Worm (Caenorhabditis elegans): Measurements from ENCODE around the gene F39B3.7.

The F39B3.7 gene

ce11 chrX:17567378-17567777 is at the start of gene F39B3.7:
TSS of gene F39B3.7 (minus strand) at chrX:17567478.
- TF ChIP-seq dpl-1 (GFP tag; optimal IDR thresholded peaks at IDR 0.05), result no peak
- no peak for TF ChIP-seq skn-1 (tag; optimal IDR thresholded peaks at IDR 0.05)
- TF ChIP-seq ceh-44 (GFP tag; IDR thresholded peaks at IDR 0.05), result no peak
- no peak for TF ChIP-seq nhr-102 (tag; optimal IDR thresholded peaks at IDR 0.05)
- TF ChIP-seq lin-13 (GFP tag; optimal IDR thresholded peaks at IDR 0.05), result no peak
- TF ChIP-seq mxl-2 (GFP tag; conservative IDR thresholded peaks at IDR 0.05), result no peak
- TF ChIP-seq lin-38 (GFP tag; IDR thresholded peaks at IDR 0.05), result no peak
- no peak for TF ChIP-seq set-16 (GFP tag; IDR thresholded peaks at IDR 0.05)
- TF ChIP-seq lsy-2 (tag; optimal IDR thresholded peaks at IDR 0.05), result no peak
- TF ChIP-seq egl-27 (tag; optimal IDR thresholded peaks at IDR 0.05), result no peak
- TF ChIP-seq gei-8 (GFP tag; optimal IDR thresholded peaks at IDR 0.05), result no peak
- TF ChIP-seq pha-4 (GFP tag; IDR thresholded peaks at IDR 0.05), result no peak
- TF ChIP-seq pha-4 (tag; optimal IDR thresholded peaks at IDR 0.05), result no peak
- TF ChIP-seq nhr-6 (tag; optimal IDR thresholded peaks at IDR 0.05), result no peak
- no peak for TF ChIP-seq ceh-62 (tag; optimal IDR thresholded peaks at IDR 0.05)
- TF ChIP-seq nhr-41 (GFP tag; IDR thresholded peaks at IDR 0.05), result no peak
- no peak for TF ChIP-seq ceh-82 (tag; optimal IDR thresholded peaks at IDR 0.05)

DNA sequence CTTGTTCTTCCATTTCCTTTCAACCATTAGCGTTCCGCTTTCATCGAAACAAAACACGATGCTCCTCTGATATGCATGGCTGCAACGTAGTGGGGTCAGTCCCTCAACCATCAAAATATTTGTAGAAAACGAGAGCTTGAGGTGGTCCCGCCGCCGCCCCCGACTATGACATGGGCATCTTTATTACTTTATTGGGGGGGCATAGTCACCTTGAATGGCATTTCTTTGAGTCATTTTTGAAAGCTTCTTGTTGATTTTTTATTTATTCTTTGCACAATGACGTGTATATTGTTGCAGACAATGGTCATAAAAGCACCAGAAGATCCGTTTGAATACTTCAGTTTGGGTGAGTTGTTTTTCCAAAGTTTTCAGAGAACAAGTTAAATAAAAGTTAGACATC is 47.0 kb upstream of the F39B3.7 start, which contains the start of gene ncs-7:
Gene ncs-7 (plus strand): TSS at position 301 of the 400 bp plus-strand sequence.
- TF ChIP-seq dmd-9 (GFP tag; IDR thresholded peaks at IDR 0.05) (no peak), zip-2 (tag; optimal IDR thresholded peaks at IDR 0.05) (no peak), Y5F2A.4 (GFP tag; optimal IDR thresholded peaks at IDR 0.05) (no peak), nhr-76 (tag; optimal IDR thresholded peaks at IDR 0.05) (no peak), nhr-11 (tag; optimal IDR thresholded peaks at IDR 0.05) (no peak), fos-1 (tag; optimal IDR thresholded peaks at IDR 0.05) (no peak), nhr-41 (GFP tag; IDR thresholded peaks at IDR 0.05) (no peak)

DNA sequence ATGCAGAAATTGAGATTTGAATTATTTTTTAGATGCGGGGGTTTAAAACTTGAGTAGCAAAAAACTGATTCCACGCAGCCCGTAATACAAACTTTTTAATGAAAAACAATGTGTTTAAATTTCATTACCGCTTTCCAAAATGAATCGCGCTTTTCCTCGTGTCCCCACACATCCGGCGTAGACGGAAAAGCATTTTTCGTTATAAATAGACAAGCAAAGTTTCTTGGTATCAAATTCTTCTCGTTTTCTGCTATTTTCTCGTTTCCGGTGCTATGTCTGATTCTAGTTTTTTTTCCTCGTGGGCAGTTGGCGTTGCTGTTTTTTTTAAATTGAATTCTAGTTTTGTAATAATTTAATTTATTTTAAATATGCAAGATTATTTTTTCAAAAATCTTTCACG is 45.7 kb upstream of the F39B3.7 start:
- peak; percentile 63 for TF ChIP-seq aha-1 (tag)
- no peak for TF ChIP-seq ZK546.5 (tag; optimal IDR thresholded peaks at IDR 0.05)
- no peak for TF ChIP-seq dmd-9 (GFP tag; IDR thresholded peaks at IDR 0.05)

DNA sequence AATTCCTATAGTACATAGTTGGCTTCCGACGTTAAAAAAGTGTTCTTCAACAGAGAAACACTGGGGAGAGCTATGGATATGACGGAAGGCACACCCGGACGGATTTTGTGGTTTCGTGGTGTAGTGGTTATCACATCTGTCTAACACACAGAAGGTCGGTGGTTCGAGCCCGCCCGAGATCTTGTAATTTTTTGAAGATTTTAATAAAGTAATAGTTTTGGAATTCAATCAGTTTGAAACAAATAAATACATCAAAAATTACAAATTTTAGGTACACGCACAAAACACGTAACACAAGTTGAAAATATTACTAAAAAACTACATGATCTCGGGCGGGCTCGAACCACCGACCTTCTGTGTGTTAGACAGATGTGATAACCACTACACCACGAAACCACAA is 43.9 kb upstream of the F39B3.7 start:
- TF ChIP-seq ceh-82 (tag; optimal IDR thresholded peaks at IDR 0.05) (no peak), dmd-6 (GFP tag; IDR thresholded peaks at IDR 0.05) (peak; percentile 43), lsy-2 (tag; optimal IDR thresholded peaks at IDR 0.05) (no peak), hif-1 (tag; optimal IDR thresholded peaks at IDR 0.05) (no peak), sdz-12 (GFP tag; optimal IDR thresholded peaks at IDR 0.05) (no peak), lin-1 (GFP tag; IDR thresholded peaks at IDR 0.05) (no peak), R02D3.7 (tag; optimal IDR thresholded peaks at IDR 0.05) (no peak), madf-9 (GFP tag; conservative IDR thresholded peaks at IDR 0.05) (peak; percentile 56; the same call in 1 of the 2 replicates), snpc-4 (tag; optimal IDR thresholded peaks at IDR 0.05) (no peak), lin-38 (GFP tag; IDR thresholded peaks at IDR 0.05) (no peak; the same call in 1 of the 2 replicates), daf-19 (GFP tag; conservative IDR thresholded peaks at IDR 0.05) (0 out of 2 replicates have a peak, but pooled peaks have one; percentile 44), dpl-1 (GFP tag; optimal IDR thresholded peaks at IDR 0.05) (no peak), T26A8.4 (GFP tag; IDR thresholded peaks at IDR 0.05) (no peak), ceh-44 (GFP tag; IDR thresholded peaks at IDR 0.05) (no peak), Y5F2A.4 (GFP tag; optimal IDR thresholded peaks at IDR 0.05) (no peak), zfp-3 (GFP tag; conservative IDR thresholded peaks at IDR 0.05) (0 out of 2 replicates have a peak, but pooled peaks have one; percentile 11), nhr-11 (tag; optimal IDR thresholded peaks at IDR 0.05) (no peak), zip-2 (tag; optimal IDR thresholded peaks at IDR 0.05) (no peak), ztf-7 (tag; optimal IDR thresholded peaks at IDR 0.05) (no peak), Y48G9A.11 (GFP tag; IDR thresholded peaks at IDR 0.05) (peak; percentile 72; the same call in 1 of the 2 replicates), F26F4.8 (GFP tag; conservative IDR thresholded peaks at IDR 0.05) (peak; percentile 71; the same call in 1 of the 2 replicates), lin-15B (tag; optimal IDR thresholded peaks at IDR 0.05) (no peak), php-3 (GFP tag; IDR thresholded peaks at IDR 0.05) (0 out of 2 replicates have a peak, but pooled peaks have one; percentile 29), mep-1 (tag; optimal IDR thresholded peaks at IDR 0.05) (peak; percentile 1), lin-13 (GFP tag; optimal IDR thresholded peaks at IDR 0.05) (peak; percentile 44), egl-43 (GFP tag; IDR thresholded peaks at IDR 0.05) (peak; percentile 78), fos-1 (tag; optimal IDR thresholded peaks at IDR 0.05) (no peak), unc-130 (GFP tag; optimal IDR thresholded peaks at IDR 0.05) (no peak), zfp-2 (tag; optimal IDR thresholded peaks at IDR 0.05) (no peak), jun-1 (tag; optimal IDR thresholded peaks at IDR 0.05) (no peak), hlh-11 (tag; optimal IDR thresholded peaks at IDR 0.05) (no peak)

Data from whole organism, L4 larva.